Fruit fly (Drosophila melanogaster): ENCODE measurements around the gene CG32085.

CG32085 gene

dm6 chr3L:11696294-11697116 lies 16.4 kb upstream of the CG32085 start, which contains the start of gene Dph1 (continued):
- TF ChIP-seq CG8924 (tag; optimal IDR thresholded peaks at IDR 0.05): peak; percentile 86
- peak; percentile 72 for TF ChIP-seq HHEX (GFP tag; optimal IDR thresholded peaks at IDR 0.05)
- peak; percentile 81 for TF ChIP-seq CG9437 (GFP tag; optimal IDR thresholded peaks at IDR 0.05)
- peak; percentile 22 for TF ChIP-seq CG30020 (tag; optimal IDR thresholded peaks at IDR 0.05)
- TF ChIP-seq dmrt11E (tag; optimal IDR thresholded peaks at IDR 0.05): peak; percentile 83
- TF ChIP-seq CG4820 (GFP tag; optimal IDR thresholded peaks at IDR 0.05): peak; percentile 78
- TF ChIP-seq CG12071 (GFP tag; optimal IDR thresholded peaks at IDR 0.05): peak; percentile 91
- TF ChIP-seq Hmx (GFP tag; optimal IDR thresholded peaks at IDR 0.05): no peak
- TF ChIP-seq Usf (GFP tag; optimal IDR thresholded peaks at IDR 0.05): peak; percentile 63
- peak; percentile 67; the same call in 2 of the 3 replicates for TF ChIP-seq CG6175 (GFP tag; IDR thresholded peaks at IDR 0.05)
- TF ChIP-seq CG7271 (tag; optimal IDR thresholded peaks at IDR 0.05): peak; percentile 50
- peak; percentile 86 for TF ChIP-seq org-1 (GFP tag; optimal IDR thresholded peaks at IDR 0.05)
- peak; percentile 68 for TF ChIP-seq Taf1 (GFP tag; IDR thresholded peaks at IDR 0.05)
- peak; percentile 76 for TF ChIP-seq CG14710 (tag; optimal IDR thresholded peaks at IDR 0.05)
- peak; percentile 2 for TF ChIP-seq sima (GFP tag; optimal IDR thresholded peaks at IDR 0.05)
- peak; percentile 12 for TF ChIP-seq CG31388 (GFP tag; optimal IDR thresholded peaks at IDR 0.05)
- TF ChIP-seq ken (GFP tag; IDR thresholded peaks at IDR 0.05): peak; percentile 89
- 0 out of 3 replicates have a peak, but pooled peaks have one; percentile 34 for TF ChIP-seq HLH4C (GFP tag; IDR thresholded peaks at IDR 0.05; ENCODE audit: partially characterized antibody)
- TF ChIP-seq NfI (GFP tag; optimal IDR thresholded peaks at IDR 0.05): peak; percentile 82
- TF ChIP-seq CG4328 (GFP tag; optimal IDR thresholded peaks at IDR 0.05): peak; percentile 54
- TF ChIP-seq CG11696 (GFP tag; IDR thresholded peaks at IDR 0.05): peak; percentile 67
- no peak for TF ChIP-seq Trl (optimal IDR thresholded peaks at IDR 0.05)
- TF ChIP-seq Trl (GFP tag; optimal IDR thresholded peaks at IDR 0.05): peak; percentile 78
- peak; percentile 85 for TF ChIP-seq CG30403 (GFP tag; optimal IDR thresholded peaks at IDR 0.05)
- TF ChIP-seq Dek (tag; optimal IDR thresholded peaks at IDR 0.05): peak; percentile 67
- peak; percentile 89 for TF ChIP-seq CG11504 (tag; optimal IDR thresholded peaks at IDR 0.05)
- TF ChIP-seq Abd-B (GFP tag; optimal IDR thresholded peaks at IDR 0.05): no peak
- peak; percentile 52 for TF ChIP-seq CG3163 (GFP tag; optimal IDR thresholded peaks at IDR 0.05)
- TF ChIP-seq hb (GFP tag; IDR thresholded peaks at IDR 0.05; ENCODE audit: partially characterized antibody): no peak
- peak; percentile 77; the same call in 1 of the 2 replicates for TF ChIP-seq ranshi (GFP tag; IDR thresholded peaks at IDR 0.05)
- TF ChIP-seq sisA (GFP tag; IDR thresholded peaks at IDR 0.05): peak; percentile 78
- peak; percentile 82 for TF ChIP-seq Atf6 (GFP tag; IDR thresholded peaks at IDR 0.05)
- TF ChIP-seq prd (optimal IDR thresholded peaks at IDR 0.05): no peak
- TF ChIP-seq prd (GFP tag; IDR thresholded peaks at IDR 0.05): peak; percentile 84
- TF ChIP-seq hkb (optimal IDR thresholded peaks at IDR 0.05): no peak
- TF ChIP-seq hkb (GFP tag; IDR thresholded peaks at IDR 0.05): peak; percentile 92
- peak; percentile 76; the same call in 2 of the 3 replicates for TF ChIP-seq CG2199 (GFP tag; IDR thresholded peaks at IDR 0.05)
- peak; percentile 76 for TF ChIP-seq CG4617 (GFP tag; optimal IDR thresholded peaks at IDR 0.05; ENCODE audit: borderline replicate concordance)
- TF ChIP-seq twi (tag; optimal IDR thresholded peaks at IDR 0.05): peak; percentile 43
- peak; percentile 64; the same call in 3 of the 4 replicates for TF ChIP-seq Dll (GFP tag; IDR thresholded peaks at IDR 0.05; ENCODE audit: partially characterized antibody)
- TF ChIP-seq onecut (GFP tag; IDR thresholded peaks at IDR 0.05): peak; percentile 70
- TF ChIP-seq C15 (GFP tag; IDR thresholded peaks at IDR 0.05): peak; percentile 81; the same call in 2 of the 3 replicates
- peak; percentile 89 for TF ChIP-seq CG2712 (tag; optimal IDR thresholded peaks at IDR 0.05)
- TF ChIP-seq Dfd (GFP tag; optimal IDR thresholded peaks at IDR 0.05): no peak
- peak; percentile 89 for TF ChIP-seq Antp (GFP tag; optimal IDR thresholded peaks at IDR 0.05)
- peak; percentile 77 for TF ChIP-seq CG34376 (GFP tag; optimal IDR thresholded peaks at IDR 0.05)
- TF ChIP-seq CG18619 (GFP tag; optimal IDR thresholded peaks at IDR 0.05): peak; percentile 78
- TF ChIP-seq eve (GFP tag; optimal IDR thresholded peaks at IDR 0.05): peak in 1 of 2 experiments; percentile 93
- TF ChIP-seq cas (GFP tag; IDR thresholded peaks at IDR 0.05): peak; percentile 66
- TF ChIP-seq CG12104 (GFP tag; optimal IDR thresholded peaks at IDR 0.05): peak; percentile 80

All from whole organism, embryonic.